Worm (Caenorhabditis elegans): ENCODE data around the gene nep-8.

DNA sequence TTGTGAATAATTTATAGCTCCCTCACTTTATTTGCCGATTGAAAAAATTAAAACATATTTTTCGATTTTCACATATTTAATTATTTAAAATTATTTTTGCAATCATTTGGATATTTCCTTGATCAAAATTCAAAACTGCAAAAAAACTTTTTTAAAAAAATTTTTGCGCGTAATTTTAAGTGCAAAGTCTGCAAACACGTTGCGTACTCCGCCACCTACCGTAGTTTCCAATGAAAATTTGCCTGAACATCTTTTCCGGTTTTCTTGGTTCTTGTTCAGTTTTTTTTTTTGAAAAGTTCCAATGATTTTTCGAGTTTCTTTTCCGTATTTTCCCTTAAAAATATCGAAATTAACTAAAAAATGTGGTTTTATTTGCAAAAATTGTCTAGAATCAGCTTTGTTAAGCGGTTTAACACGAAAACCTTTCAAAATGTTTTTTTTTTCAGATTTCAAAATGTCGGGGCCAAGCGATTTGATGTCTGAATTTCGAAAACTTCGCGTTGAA, 45.2 kb downstream of the nep-8 start, which contains the start of gene C16C8.25:
- TF ChIP-seq him-1 (tag; optimal IDR thresholded peaks at IDR 0.05) (no peak), W03F9.2 (tag; optimal IDR thresholded peaks at IDR 0.05) (no peak)

Data from whole organism, L4/young adult.